Worm (Caenorhabditis elegans): Measurements from ENCODE around the gene ztf-22.

- no peak for TF ChIP-seq mep-1 (tag; optimal IDR thresholded peaks at IDR 0.05)
- no peak for TF ChIP-seq ztf-11 (tag; optimal IDR thresholded peaks at IDR 0.05)
- TF ChIP-seq ces-1 (GFP tag; optimal IDR thresholded peaks at IDR 0.05), result no peak
- TF ChIP-seq nhr-28 (tag; optimal IDR thresholded peaks at IDR 0.05), result no peak
- TF ChIP-seq nhr-12 (tag; optimal IDR thresholded peaks at IDR 0.05), result no peak
- no peak for TF ChIP-seq elt-3 (tag; optimal IDR thresholded peaks at IDR 0.05)
- TF ChIP-seq pha-4 (tag; optimal IDR thresholded peaks at IDR 0.05), result no peak
- TF ChIP-seq sptf-1 (tag; optimal IDR thresholded peaks at IDR 0.05), result no peak
These were observed 44.7 kb upstream of the ztf-22 start, which contains the start of gene sam-10 for ce11 chrII:13330359-13330758.

Data from whole organism, mixed stage, embryonic.